Worm (Caenorhabditis elegans) whole organism, L2 larva: ENCODE data around the gene F55G7.3.

Experiments used
- F13H6.1 ChIP-seq: sonication (generic microtip); optimal IDR thresholded peaks from 2 replicates; lab custom pipeline; 2016; ENCODE audit warnings: missing genetic modification characterization, missing compliant biosample characterization
- egl-27 ChIP-seq: sonication (generic microtip); optimal IDR thresholded peaks from 3 replicates; lab custom pipeline; 2017; ENCODE audit warnings: missing biosample characterization, missing genetic modification reagents, missing genetic modification characterization
- lsy-2 ChIP-seq, 2 experiments: fragments of 150-350 bp in 1 of 2; sonication (generic microtip) in 1 of 2; optimal IDR thresholded peaks; 2 replicates each; lab custom pipeline; 2014 to 2017; ENCODE audit warnings: missing biosample characterization in 2 of 2, missing genetic modification characterization in 2 of 2

DNA sequence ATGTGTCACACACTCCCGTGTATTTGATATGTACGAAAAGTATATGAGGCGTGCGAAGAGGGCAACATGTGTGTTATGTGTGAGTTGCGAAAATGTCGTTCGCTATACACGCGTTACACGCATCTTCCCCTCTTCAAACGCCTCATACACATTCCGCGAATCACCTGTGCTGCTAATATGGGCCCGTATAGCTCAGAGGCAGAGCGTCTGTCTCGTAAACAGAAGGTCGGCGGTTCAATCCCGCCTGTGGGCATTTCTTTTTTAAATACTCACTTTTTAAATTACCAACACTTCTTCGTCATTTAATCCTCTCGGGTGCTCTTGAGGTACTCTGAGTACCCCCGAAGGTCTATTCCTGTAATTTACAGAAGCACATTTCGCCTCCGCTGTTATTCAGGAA, 8.3 kb downstream of the F55G7.3 start:
- no peak for TF ChIP-seq F13H6.1 (tag; lab: Kevin White, UChicago)
- no peak for TF ChIP-seq lsy-2 (tag; optimal IDR thresholded peaks at IDR 0.05; lab: Kevin White, UChicago)
- TF ChIP-seq egl-27 (tag; lab: Kevin White, UChicago), result no peak
